Worm (Caenorhabditis elegans) whole organism, L4 larva: Measurements from ENCODE around the gene ttx-3.
A peak's percentile ranks its signal among the peaks of the same experiment; 100 is the strongest.

ENCODE experiments used
- F44E2.7 ChIP-seq: fragments of 200-800 bp; sonication (Bioruptor generic); IDR thresholded peaks from 2 replicates; pipeline ENCODE4 v2.1.2; 2022; ENCODE audit warnings: missing genetic modification characterization, missing compliant biosample characterization
- T20F7.1 ChIP-seq: fragments of 200-800 bp; sonication (Bioruptor generic); optimal IDR thresholded peaks from 2 replicates; lab custom pipeline; 2018; ENCODE audit warnings: mild to moderate bottlenecking, missing genetic modification characterization, missing compliant biosample characterization
- T26A8.4 ChIP-seq: fragments of 200-800 bp; sonication (Bioruptor generic); IDR thresholded peaks from 2 replicates; pipeline ENCODE4 v1.3.6; 2022; ENCODE audit warnings: missing genetic modification characterization, missing compliant biosample characterization
- Y48G9A.11 ChIP-seq: fragments of 200-800 bp; sonication (Bioruptor generic); IDR thresholded peaks from 2 replicates; pipeline ENCODE4 v1.3.6; 2022; ENCODE audit warnings: missing genetic modification reagents, missing genetic modification characterization, missing compliant biosample characterization
- ZK546.5 ChIP-seq, 2 experiments: sonication (generic microtip); optimal IDR thresholded peaks; 2 replicates each; lab custom pipeline; 2017; ENCODE audit warnings: missing biosample characterization in 2 of 2, missing genetic modification characterization in 2 of 2
- aha-1 ChIP-seq: fragments of 150-350 bp; peaks from one replicate; lab custom pipeline; 2014; ENCODE audit warnings: missing biosample characterization, missing genetic modification characterization
- ama-1 ChIP-seq: fragments of 150-350 bp; optimal IDR thresholded peaks from 2 replicates; lab custom pipeline; 2014; ENCODE audit warnings: inconsistent platforms, mixed read lengths
- ceh-20 ChIP-seq: fragments of 200-800 bp; sonication (Bioruptor generic); IDR thresholded peaks from 2 replicates; pipeline ENCODE4 v1.3.6; 2022; ENCODE audit warnings: missing genetic modification reagents, missing genetic modification characterization, missing compliant biosample characterization
- ceh-82 ChIP-seq: sonication (generic microtip); optimal IDR thresholded peaks from 2 replicates; lab custom pipeline; 2017; ENCODE audit warnings: missing biosample characterization, missing genetic modification characterization
- ces-1 ChIP-seq: fragments of 150-350 bp; sonication (generic microtip); optimal IDR thresholded peaks from 4 replicates; lab custom pipeline; 2014; ENCODE audit warnings: missing biosample characterization, missing genetic modification reagents, missing genetic modification characterization
- ctbp-1 ChIP-seq: fragments of 200-800 bp; sonication (Bioruptor generic); IDR thresholded peaks from 2 replicates; pipeline ENCODE4 v1.3.6; 2022; ENCODE audit warnings: missing genetic modification reagents, missing genetic modification characterization, missing compliant biosample characterization
- daf-12 ChIP-seq: fragments of 150-350 bp; optimal IDR thresholded peaks from 2 replicates; lab custom pipeline; 2014; ENCODE audit warnings: missing biosample characterization, missing genetic modification reagents, missing genetic modification characterization
- dmd-9 ChIP-seq: fragments of 200-800 bp; sonication (Bioruptor generic); IDR thresholded peaks from 2 replicates; pipeline ENCODE4 v1.3.6; 2022; ENCODE audit warnings: missing genetic modification reagents, missing genetic modification characterization, missing compliant biosample characterization
- duxl-1 ChIP-seq: sonication (generic microtip); optimal IDR thresholded peaks from 2 replicates; lab custom pipeline; 2016; ENCODE audit warnings: mild to moderate bottlenecking, missing genetic modification characterization, moderate library complexity, missing compliant biosample characterization; ENCODE audit not compliant: poor library complexity
- fkh-10 ChIP-seq: fragments of 150-350 bp; optimal IDR thresholded peaks from 2 replicates; lab custom pipeline; 2014; ENCODE audit warnings: missing biosample characterization, missing genetic modification reagents, missing genetic modification characterization
- gei-8 ChIP-seq: fragments of 200-800 bp; sonication (Bioruptor generic); optimal IDR thresholded peaks from 2 replicates; lab custom pipeline; 2018; ENCODE audit warnings: mild to moderate bottlenecking, missing genetic modification characterization, missing compliant biosample characterization
- lim-7 ChIP-seq: fragments of 200-800 bp; sonication (Bioruptor generic); IDR thresholded peaks from 2 replicates; pipeline ENCODE4 v1.3.6; 2022; ENCODE audit warnings: missing genetic modification characterization, missing compliant biosample characterization
- lin-1 ChIP-seq: fragments of 200-800 bp; sonication (Bioruptor generic); IDR thresholded peaks from 2 replicates; pipeline ENCODE4 v1.3.6; 2022; ENCODE audit warnings: missing genetic modification reagents, missing genetic modification characterization, missing compliant biosample characterization
- lin-13 ChIP-seq: fragments of 150-350 bp; optimal IDR thresholded peaks from 2 replicates; lab custom pipeline; 2014; ENCODE audit warnings: missing biosample characterization, missing genetic modification reagents, missing genetic modification characterization
- lin-38 ChIP-seq: fragments of 200-800 bp; sonication (Bioruptor generic); IDR thresholded peaks from 2 replicates; pipeline ENCODE4 v1.3.6; 2022; ENCODE audit warnings: missing genetic modification reagents, missing genetic modification characterization, missing compliant biosample characterization
- madf-5 ChIP-seq, 2 experiments: fragments of 200-800 bp; sonication (Bioruptor generic); IDR thresholded peaks; 2 replicates each; pipeline ENCODE4 v1.3.6; 2022; ENCODE audit warnings: missing compliant biosample characterization in 2 of 2, missing genetic modification characterization in 2 of 2
- nhr-25 ChIP-seq: sonication (generic microtip); optimal IDR thresholded peaks from 2 replicates; lab custom pipeline; 2017; ENCODE audit warnings: missing genetic modification characterization, mild to moderate bottlenecking, missing compliant biosample characterization, antibody characterized with exemption, moderate library complexity, borderline replicate concordance; ENCODE audit not compliant: insufficient read depth
- nhr-28 ChIP-seq: fragments of 150-350 bp; optimal IDR thresholded peaks from 2 replicates; lab custom pipeline; 2014; ENCODE audit warnings: missing biosample characterization, missing genetic modification characterization
- pha-4 ChIP-seq, 2 experiments: fragments of 150-350 bp in 1 of 2; fragments of 200-800 bp in 1 of 2; sonication (Bioruptor generic) in 1 of 2; IDR thresholded peaks in 1 of 2; optimal IDR thresholded peaks in 1 of 2; 2 replicates each; pipeline versions ENCODE4 v1.3.6 to Lab custom; 2014 to 2022; ENCODE audit warnings: missing genetic modification characterization in 2 of 2, missing genetic modification reagents in 2 of 2, missing biosample characterization in 1 of 2, missing compliant biosample characterization in 1 of 2
- rbr-2 ChIP-seq: sonication (generic microtip); optimal IDR thresholded peaks from 2 replicates; lab custom pipeline; 2016; ENCODE audit warnings: missing genotype, missing genetic modification characterization, missing compliant biosample characterization
- set-16 ChIP-seq: fragments of 200-800 bp; sonication (Bioruptor generic); IDR thresholded peaks from 2 replicates; pipeline ENCODE4 v1.3.6; 2022; ENCODE audit warnings: missing genetic modification reagents, missing genetic modification characterization, missing compliant biosample characterization
- skn-1 ChIP-seq: fragments of 150-350 bp; optimal IDR thresholded peaks from 2 replicates; lab custom pipeline; 2014; ENCODE audit warnings: missing biosample characterization, missing genetic modification characterization
- tra-1 ChIP-seq: fragments of 200-800 bp; sonication (Bioruptor generic); IDR thresholded peaks from 2 replicates; pipeline ENCODE4 v1.3.6; 2022; ENCODE audit warnings: missing genetic modification reagents, missing genetic modification characterization, missing compliant biosample characterization
- unc-62 ChIP-seq, 3 experiments: fragments of 150-350 bp in 1 of 3; sonication (generic microtip); optimal IDR thresholded peaks in 2 of 3; peaks in 1 of 3; 1 replicate in 1 of 3; 2 replicates in 2 of 3; lab custom pipeline; 2014 to 2017; ENCODE audit warnings: missing biosample characterization in 3 of 3, missing genetic modification characterization in 3 of 3, missing genetic modification reagents in 3 of 3, missing genotype in 1 of 3
- vab-7 ChIP-seq: fragments of 200-800 bp; sonication (Bioruptor generic); IDR thresholded peaks from 2 replicates; pipeline ENCODE4 v1.3.6; 2022; ENCODE audit warnings: missing genetic modification reagents, missing genetic modification characterization, missing compliant biosample characterization
- zfp-3 ChIP-seq: fragments of 200-800 bp; sonication (Bioruptor generic); conservative IDR thresholded peaks from 2 replicates; pipeline ENCODE4 v1.3.6; 2022; ENCODE audit warnings: missing genetic modification reagents, missing genetic modification characterization, missing compliant biosample characterization
- ztf-7 ChIP-seq: fragments of 150-350 bp; optimal IDR thresholded peaks from 2 replicates; lab custom pipeline; 2014; ENCODE audit warnings: missing biosample characterization, missing genetic modification characterization

Gene ttx-3

ce11 chrX:11790600-11790999, 21.4 kb upstream of the ttx-3 start (continued):
- TF ChIP-seq dmd-9 (GFP tag; lab: Robert Waterston, UW) (no peak), set-16 (GFP tag; lab: Robert Waterston, UW) (no peak), T20F7.1 (GFP tag; lab: Kevin White, UChicago) (peak; percentile 51), ceh-82 (no peak), ces-1 (no peak), rbr-2 (tag; lab: Kevin White, UChicago) (peak; percentile 4), pha-4 (GFP tag; IDR thresholded peaks at IDR 0.05; lab: Robert Waterston, UW) (no peak), pha-4 (tag; optimal IDR thresholded peaks at IDR 0.05; lab: Kevin White, UChicago) (peak; percentile 51), ceh-20 (GFP tag; lab: Robert Waterston, UW) (no peak), Y48G9A.11 (GFP tag; lab: Robert Waterston, UW) (no peak)
- TF ChIP-seq, all 104 proteins: peak for 20

- TF ChIP-seq T26A8.4, result no peak
- no peak for TF ChIP-seq lin-38
- TF ChIP-seq daf-12 (tag; lab: Kevin White, UChicago), result no peak
- no peak for TF ChIP-seq T20F7.1 (GFP tag; lab: Kevin White, UChicago)
- no peak for TF ChIP-seq lim-7 (GFP tag; lab: Robert Waterston, UW)
- TF ChIP-seq ZK546.5 (tag; optimal IDR thresholded peaks at IDR 0.05; lab: Kevin White, UChicago), result no peak
- TF ChIP-seq duxl-1, result no peak
- no peak for TF ChIP-seq aha-1
- no peak for TF ChIP-seq zfp-3 (GFP tag; lab: Robert Waterston, UW)
- no peak for TF ChIP-seq skn-1 (tag; lab: Kevin White, UChicago)
Observed at ce11 chrX:11784230-11784629, 15.1 kb upstream of the ttx-3 start, which contains the start of gene Y102F5A.1. Y102F5A.1 (minus strand) TSS chrX:11784330.

- TF ChIP-seq T20F7.1 (GFP tag; lab: Kevin White, UChicago) (no peak), gei-8 (GFP tag; lab: Kevin White, UChicago) (no peak), ama-1 (lab: Kevin White, UChicago) (no peak), nhr-25 (tag; lab: Kevin White, UChicago) (no peak), lin-13 (GFP tag; lab: Kevin White, UChicago) (no peak), lin-1 (GFP tag; lab: Robert Waterston, UW) (no peak), tra-1 (GFP tag; lab: Robert Waterston, UW) (no peak), set-16 (GFP tag; lab: Robert Waterston, UW) (peak; percentile 69; the same call in 1 of the 2 replicates), unc-62 (GFP tag; optimal IDR thresholded peaks at IDR 0.05 in 1 of 2; lab: Kevin White, UChicago) (peak in 1 of 2 experiments; percentile 52), unc-62 (tag; optimal IDR thresholded peaks at IDR 0.05; lab: Kevin White, UChicago) (no peak), madf-5 (GFP tag; IDR thresholded peaks at IDR 0.05; lab: Robert Waterston, UW) (no peak)
Observed at ce11 chrX:11766432-11766831, 2.7 kb downstream of the ttx-3 start.

DNA sequence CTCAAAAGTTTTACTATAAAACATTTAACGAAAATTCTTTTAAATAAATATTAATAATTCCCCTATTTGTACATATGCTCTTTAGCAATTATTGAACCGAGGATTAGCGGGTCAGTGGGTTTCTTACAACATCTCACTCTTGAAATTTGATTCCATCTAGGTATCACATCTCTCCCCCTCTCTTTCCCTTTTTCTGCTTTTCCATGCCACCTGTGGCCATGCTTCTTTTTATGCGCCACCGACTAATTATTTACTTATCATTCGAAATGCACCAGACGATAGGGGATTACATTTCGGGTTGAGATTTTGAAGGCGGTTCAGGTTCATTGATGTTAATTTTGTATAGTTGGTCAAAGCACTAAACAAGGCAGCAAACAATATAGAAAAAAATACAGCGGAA, 3.3 kb downstream of the ttx-3 start:
- TF ChIP-seq ztf-7 (tag; lab: Kevin White, UChicago), result no peak
- no peak for TF ChIP-seq ctbp-1
- TF ChIP-seq aha-1, result peak; percentile 55
- TF ChIP-seq fkh-10 (GFP tag; lab: Kevin White, UChicago), result no peak
- no peak for TF ChIP-seq vab-7 (GFP tag; lab: Robert Waterston, UW)
- TF ChIP-seq nhr-28 (tag; lab: Kevin White, UChicago), result no peak
- no peak for TF ChIP-seq F44E2.7 (GFP tag; lab: Robert Waterston, UW)

DNA sequence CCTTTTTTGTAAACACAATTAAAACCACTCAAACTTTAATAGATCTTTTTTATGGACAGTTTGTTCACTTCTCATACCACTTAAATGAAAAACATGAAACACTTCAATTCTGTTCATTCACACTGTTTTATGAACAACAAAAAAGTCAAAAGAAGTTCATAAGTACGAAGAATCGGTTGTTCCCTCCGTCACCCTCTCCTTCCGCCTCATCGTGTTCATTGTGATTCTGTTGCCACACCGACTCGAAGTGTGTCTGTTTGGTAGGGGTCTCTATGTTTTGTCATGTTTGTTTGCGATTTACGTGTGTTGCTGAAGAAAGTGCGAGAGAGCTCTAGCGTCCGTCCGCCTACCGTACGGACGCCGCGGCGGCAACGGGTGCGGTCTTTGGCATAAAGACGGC, 10.4 kb downstream of the ttx-3 start, which contains the start of gene lact-7:
Gene lact-7, plus strand, starts transcription at position 301 of the 400 bp plus-strand sequence.
- TF ChIP-seq dmd-9 (GFP tag; lab: Robert Waterston, UW), result no peak
- peak; percentile 32; the same call in 1 of the 2 replicates for TF ChIP-seq set-16 (GFP tag; lab: Robert Waterston, UW)
